Fruit fly (Drosophila melanogaster) whole organism, embryonic: ENCODE data around the gene MICAL-like.

Source experiments
- Ada2b ChIP-seq: fragments of 200-800 bp; sonication (Bioruptor generic); IDR thresholded peaks from 2 replicates; pipeline ENCODE4 v1.3.6; 2022; ENCODE audit warnings: missing biosample characterization, missing genetic modification characterization
- Antp ChIP-seq: fragments of 200-800 bp; sonication (Bioruptor generic); optimal IDR thresholded peaks from 3 replicates; lab custom pipeline; 2016; ENCODE audit warnings: missing biosample characterization, missing genetic modification characterization
- CG10209 ChIP-seq: fragments of 200-800 bp; sonication (Bioruptor generic); optimal IDR thresholded peaks from 3 replicates; lab custom pipeline; 2017; ENCODE audit warnings: missing biosample characterization, mild to moderate bottlenecking, missing genetic modification characterization, missing genetic modification reagents
- CG10979 ChIP-seq: fragments of 200-800 bp; sonication (Bioruptor generic); optimal IDR thresholded peaks from 2 replicates; lab custom pipeline; 2018; ENCODE audit warnings: missing biosample characterization, mild to moderate bottlenecking, missing genetic modification characterization, moderate library complexity
- CG14860 ChIP-seq: fragments of 200-800 bp; sonication (Bioruptor generic); IDR thresholded peaks from 3 replicates; pipeline ENCODE4 v1.3.6; 2022; ENCODE audit warnings: missing biosample characterization, missing genetic modification characterization; ENCODE audit not compliant: partially characterized antibody
- CG15479 ChIP-seq: fragments of 200-800 bp; sonication (Bioruptor generic); optimal IDR thresholded peaks from 3 replicates; lab custom pipeline; 2019; ENCODE audit warnings: missing biosample characterization, mild to moderate bottlenecking, missing genetic modification characterization, moderate library complexity
- CG1792 ChIP-seq: fragments of 200-800 bp; sonication (Bioruptor generic); optimal IDR thresholded peaks from 2 replicates; lab custom pipeline; 2016; ENCODE audit warnings: missing biosample characterization, missing genetic modification characterization
- CG18764 ChIP-seq: fragments of 200-800 bp; sonication (Bioruptor generic); optimal IDR thresholded peaks from 3 replicates; lab custom pipeline; 2016; ENCODE audit warnings: missing biosample characterization, missing genetic modification characterization
- CG2116 ChIP-seq: fragments of 200-800 bp; sonication (Bioruptor generic); optimal IDR thresholded peaks from 3 replicates; lab custom pipeline; 2018; ENCODE audit warnings: missing biosample characterization, mild to moderate bottlenecking, missing genetic modification characterization
- CG2120 ChIP-seq: fragments of 200-800 bp; sonication (Bioruptor generic); optimal IDR thresholded peaks from 3 replicates; lab custom pipeline; 2016; ENCODE audit warnings: missing biosample characterization, missing genetic modification characterization
- CG33213 ChIP-seq: fragments of 200-800 bp; sonication (Bioruptor generic); optimal IDR thresholded peaks from 3 replicates; lab custom pipeline; 2016; ENCODE audit warnings: missing biosample characterization, missing genetic modification characterization
- CG4282 ChIP-seq: fragments of 200-800 bp; sonication (Bioruptor generic); optimal IDR thresholded peaks from 2 replicates; lab custom pipeline; 2016; ENCODE audit warnings: missing biosample characterization, missing genetic modification characterization
- CG4707 ChIP-seq: fragments of 200-800 bp; sonication (Bioruptor generic); optimal IDR thresholded peaks from 2 replicates; lab custom pipeline; 2018; ENCODE audit warnings: missing biosample characterization, mild to moderate bottlenecking, missing genetic modification characterization, moderate library complexity
- CG4730 ChIP-seq: fragments of 200-800 bp; sonication (Bioruptor generic); IDR thresholded peaks from 2 replicates; pipeline ENCODE4 v1.3.6; 2022; ENCODE audit warnings: missing biosample characterization, missing genetic modification characterization
- CG6254 ChIP-seq: fragments of 200-800 bp; sonication (Bioruptor generic); optimal IDR thresholded peaks from 3 replicates; lab custom pipeline; 2017; ENCODE audit warnings: mild to moderate bottlenecking, missing biosample characterization, missing genetic modification reagents, missing genetic modification characterization
- CG6683 ChIP-seq: fragments of 200-800 bp; sonication (Bioruptor generic); optimal IDR thresholded peaks from 2 replicates; lab custom pipeline; 2017; ENCODE audit warnings: missing biosample characterization, mild to moderate bottlenecking, missing genetic modification characterization, missing genetic modification reagents
- CG6854 ChIP-seq: fragments of 200-800 bp; sonication (Bioruptor generic); optimal IDR thresholded peaks from 3 replicates; lab custom pipeline; 2017; ENCODE audit warnings: missing biosample characterization, mild to moderate bottlenecking, missing genetic modification characterization
- CG8290 ChIP-seq, 3 experiments: fragments of 200-800 bp; sonication (Bioruptor generic); optimal IDR thresholded peaks; 2 replicates each; lab custom pipeline; 2016 to 2019; ENCODE audit warnings: missing biosample characterization in 3 of 3, missing genetic modification characterization in 3 of 3, mild to moderate bottlenecking in 2 of 3, moderate library complexity in 1 of 3
- CG8388 ChIP-seq: fragments of 200-800 bp; sonication (Bioruptor generic); optimal IDR thresholded peaks from 2 replicates; lab custom pipeline; 2019; ENCODE audit warnings: missing biosample characterization, mild to moderate bottlenecking, missing genetic modification characterization, moderate library complexity
- CG9817 ChIP-seq: fragments of 200-800 bp; sonication (Bioruptor generic); optimal IDR thresholded peaks from 2 replicates; lab custom pipeline; 2018; ENCODE audit warnings: missing biosample characterization, mild to moderate bottlenecking, missing genetic modification characterization, moderate library complexity
- CHES-1-like ChIP-seq: fragments of 200-800 bp; sonication (Bioruptor generic); optimal IDR thresholded peaks from 2 replicates; lab custom pipeline; 2016; ENCODE audit warnings: missing biosample characterization, missing genetic modification characterization
- Chrac-16 ChIP-seq: fragments of 200-800 bp; sonication (Bioruptor generic); optimal IDR thresholded peaks from 3 replicates; lab custom pipeline; 2016; ENCODE audit warnings: missing biosample characterization, missing genetic modification characterization
- D19A ChIP-seq: fragments of 200-800 bp; optimal IDR thresholded peaks from 3 replicates; lab custom pipeline; 2019; ENCODE audit warnings: missing biosample characterization, mild to moderate bottlenecking, missing genetic modification characterization, moderate library complexity
- Deaf1 ChIP-seq: fragments of 200-800 bp; optimal IDR thresholded peaks from 3 replicates; lab custom pipeline; 2019; ENCODE audit warnings: missing biosample characterization, mild to moderate bottlenecking, missing genetic modification characterization, moderate library complexity
- Ets65A ChIP-seq: fragments of 200-800 bp; sonication (Bioruptor generic); peaks from one replicate; lab custom pipeline; 2016; ENCODE audit warnings: missing biosample characterization, missing genetic modification characterization
- Ets97D ChIP-seq: fragments of 200-800 bp; sonication (Bioruptor generic); optimal IDR thresholded peaks from 3 replicates; lab custom pipeline; 2016; ENCODE audit warnings: missing biosample characterization, missing genetic modification characterization
- HHEX ChIP-seq: fragments of 200-800 bp; sonication (Bioruptor generic); optimal IDR thresholded peaks from 3 replicates; lab custom pipeline; 2017; ENCODE audit warnings: missing biosample characterization, mild to moderate bottlenecking, missing genetic modification characterization, missing genetic modification reagents
- HLH54F ChIP-seq: fragments of 200-800 bp; sonication (Bioruptor generic); optimal IDR thresholded peaks from 3 replicates; lab custom pipeline; 2016; ENCODE audit warnings: missing biosample characterization, missing genetic modification characterization
- HmgD ChIP-seq: fragments of 200-800 bp; sonication (Bioruptor generic); optimal IDR thresholded peaks from 3 replicates; lab custom pipeline; 2016; ENCODE audit warnings: missing biosample characterization, missing genetic modification characterization
- Kr ChIP-seq: fragments of 200-800 bp; sonication (Bioruptor generic); optimal IDR thresholded peaks from 2 replicates; lab custom pipeline; 2017; ENCODE audit warnings: missing biosample characterization, mild to moderate bottlenecking, missing genetic modification characterization
- Pdp1 ChIP-seq, 2 experiments: fragments of 200-800 bp; sonication (Bioruptor generic); optimal IDR thresholded peaks; 3 replicates each; lab custom pipeline; 2016; ENCODE audit warnings: missing biosample characterization in 2 of 2, missing genetic modification characterization in 2 of 2, mild to moderate bottlenecking in 1 of 2, moderate library complexity in 1 of 2
- Rx ChIP-seq: fragments of 200-800 bp; sonication (Bioruptor generic); IDR thresholded peaks from 2 replicates; pipeline ENCODE4 v1.3.6; 2022; ENCODE audit warnings: missing biosample characterization, missing genetic modification characterization
- ab ChIP-seq: fragments of 200-800 bp; sonication (Bioruptor generic); optimal IDR thresholded peaks from 2 replicates; lab custom pipeline; 2016; ENCODE audit warnings: missing biosample characterization, missing genetic modification characterization
- az2 ChIP-seq: fragments of 200-800 bp; sonication (Bioruptor generic); optimal IDR thresholded peaks from 3 replicates; lab custom pipeline; 2016; ENCODE audit warnings: missing biosample characterization, missing genetic modification characterization
- cas ChIP-seq: fragments of 200-800 bp; sonication (Bioruptor generic); IDR thresholded peaks from 2 replicates; pipeline ENCODE4 v1.3.6; 2022; ENCODE audit warnings: missing biosample characterization, missing genetic modification characterization
- cg ChIP-seq: fragments of 200-800 bp; sonication (Bioruptor generic); optimal IDR thresholded peaks from 3 replicates; lab custom pipeline; 2019; ENCODE audit warnings: missing biosample characterization, mild to moderate bottlenecking, missing genetic modification characterization, moderate library complexity
- fru ChIP-seq: fragments of >200 bp; optimal IDR thresholded peaks from 2 replicates; lab custom pipeline; 2017
- hth ChIP-seq: fragments of >200 bp; optimal IDR thresholded peaks from 2 replicates; lab custom pipeline; 2017; ENCODE audit warnings: inconsistent platforms
- lmd ChIP-seq: fragments of 200-800 bp; sonication (Bioruptor generic); IDR thresholded peaks from 2 replicates; pipeline ENCODE4 v1.3.6; 2022; ENCODE audit warnings: missing biosample characterization, missing genetic modification characterization
- lov ChIP-seq, 2 experiments: fragments of 200-800 bp in 1 of 2; fragments of >200 bp in 1 of 2; sonication (Bioruptor generic) in 1 of 2; IDR thresholded peaks in 1 of 2; optimal IDR thresholded peaks in 1 of 2; 2 replicates in 1 of 2; 3 replicates in 1 of 2; pipeline versions ENCODE4 v1.3.6 to Lab custom; 2017 to 2022; ENCODE audit warnings: missing biosample characterization in 1 of 2, missing genetic modification characterization in 1 of 2
- psq ChIP-seq: fragments of 200-800 bp; sonication (Bioruptor generic); optimal IDR thresholded peaks from 2 replicates; lab custom pipeline; 2017; ENCODE audit warnings: missing biosample characterization, missing genetic modification characterization
- sens ChIP-seq: fragments of 200-800 bp; sonication (Bioruptor generic); peaks from one replicate; lab custom pipeline; 2016; ENCODE audit warnings: missing biosample characterization, missing genetic modification characterization
- sima ChIP-seq: fragments of 200-800 bp; sonication (Bioruptor generic); optimal IDR thresholded peaks from 2 replicates; lab custom pipeline; 2016; ENCODE audit warnings: missing biosample characterization, missing genetic modification characterization
- sr ChIP-seq: fragments of 200-800 bp; sonication (Bioruptor generic); IDR thresholded peaks from 3 replicates; pipeline ENCODE4 v1.3.6; 2022; ENCODE audit warnings: missing biosample characterization, missing genetic modification characterization
- sug ChIP-seq: fragments of 200-800 bp; optimal IDR thresholded peaks from 2 replicates; lab custom pipeline; 2019; ENCODE audit warnings: missing biosample characterization, mild to moderate bottlenecking, missing genetic modification characterization, moderate library complexity
- tll ChIP-seq, 2 experiments: fragments of 200-800 bp in 1 of 2; fragments of >200 bp in 1 of 2; sonication (Bioruptor generic) in 1 of 2; optimal IDR thresholded peaks; 2 replicates each; lab custom pipeline; 2017 to 2019; ENCODE audit warnings: missing biosample characterization in 2 of 2, missing genetic modification characterization in 2 of 2, mild to moderate bottlenecking in 1 of 2, moderate library complexity in 1 of 2
- vnd ChIP-seq: fragments of 200-800 bp; sonication (Bioruptor generic); IDR thresholded peaks from 3 replicates; pipeline ENCODE4 v1.3.6; 2022; ENCODE audit warnings: missing biosample characterization, missing genetic modification characterization; ENCODE audit not compliant: partially characterized antibody
- yki ChIP-seq: fragments of >200 bp; optimal IDR thresholded peaks from 3 replicates; lab custom pipeline; 2018
- zen2 ChIP-seq: fragments of 200-800 bp; sonication (Bioruptor generic); IDR thresholded peaks from 3 replicates; pipeline ENCODE4 v1.3.6; 2022; ENCODE audit warnings: missing biosample characterization, missing genetic modification characterization; ENCODE audit not compliant: partially characterized antibody

MICAL-like gene

dm6 chr3L:13015823-13016465 lies 812 bp upstream of the MICAL-like start, which contains the start of gene CG11267 (continued):
- peak; percentile 71 for TF ChIP-seq CG6254
- no peak for TF ChIP-seq Kr (GFP tag; lab: Kevin White, UChicago)
- TF ChIP-seq sug = peak; percentile 91
- TF ChIP-seq CG4707 (GFP tag; lab: Kevin White, UChicago) = no peak
- no peak for TF ChIP-seq fru
- TF ChIP-seq Antp (GFP tag; lab: Kevin White, UChicago) = peak; percentile 69
- TF ChIP-seq Pdp1 (GFP tag; optimal IDR thresholded peaks at IDR 0.05; lab: Kevin White, UChicago) = peak; percentile 77 to 99
- TF ChIP-seq CG9817 = peak; percentile 82
- peak; percentile 66 for TF ChIP-seq sr (GFP tag; lab: Robert Waterston, UW)
- peak; percentile 91 for TF ChIP-seq Rx (GFP tag; lab: Robert Waterston, UW)
- no peak for TF ChIP-seq hth (lab: Kevin White, UChicago)
- TF ChIP-seq CG8290 (GFP tag; optimal IDR thresholded peaks at IDR 0.05; lab: Kevin White, UChicago) = no peak
- TF ChIP-seq CG8290 (tag; optimal IDR thresholded peaks at IDR 0.05; lab: Kevin White, UChicago) = peak; percentile 5 to 94
- TF ChIP-seq yki (lab: Kevin White, UChicago) = no peak
- TF ChIP-seq HLH54F (GFP tag; lab: Kevin White, UChicago) = peak; percentile 65
- peak; percentile 77; the same call in 1 of the 2 replicates for TF ChIP-seq cas
- peak; percentile 62 for TF ChIP-seq Chrac-16
- no peak for TF ChIP-seq lov (optimal IDR thresholded peaks at IDR 0.05; lab: Kevin White, UChicago)
- peak; percentile 83; the same call in 2 of the 3 replicates for TF ChIP-seq lov (GFP tag; IDR thresholded peaks at IDR 0.05; lab: Robert Waterston, UW)
- no peak for TF ChIP-seq vnd (GFP tag; lab: Robert Waterston, UW)
- TF ChIP-seq CG6683 (GFP tag; lab: Kevin White, UChicago) = peak; percentile 65
- peak; percentile 98 for TF ChIP-seq Ets65A
- TF ChIP-seq CG6854 (GFP tag; lab: Kevin White, UChicago) = peak; percentile 77
- peak; percentile 78 for TF ChIP-seq D19A (tag; lab: Kevin White, UChicago)
- TF ChIP-seq lmd (GFP tag; lab: Robert Waterston, UW) = peak; percentile 85
- TF ChIP-seq CG33213 (GFP tag; lab: Kevin White, UChicago) = peak; percentile 75
- peak; percentile 76 for TF ChIP-seq HmgD (GFP tag; lab: Kevin White, UChicago)
- peak; percentile 1 for TF ChIP-seq psq
- TF ChIP-seq CG4282 (GFP tag; lab: Kevin White, UChicago) = peak; percentile 60
- peak; percentile 67 for TF ChIP-seq az2 (GFP tag; lab: Kevin White, UChicago)
- no peak for TF ChIP-seq CG14860 (GFP tag; lab: Robert Waterston, UW)
- peak; percentile 17 for TF ChIP-seq sima
- TF ChIP-seq Ada2b (GFP tag; lab: Robert Waterston, UW) = peak; percentile 94
- peak; percentile 53; the same call in 1 of the 3 replicates for TF ChIP-seq zen2 (GFP tag; lab: Robert Waterston, UW)
- TF ChIP-seq CG15479 (GFP tag; lab: Kevin White, UChicago) = no peak
- TF ChIP-seq CG4730 = peak; percentile 84
- peak; percentile 87 for TF ChIP-seq HHEX
- TF ChIP-seq CG10209 (GFP tag; lab: Kevin White, UChicago) = peak; percentile 75
- TF ChIP-seq CG2116 (GFP tag; lab: Kevin White, UChicago) = peak; percentile 49
- TF ChIP-seq CG1792 (GFP tag; lab: Kevin White, UChicago) = peak; percentile 74
- peak; percentile 86 for TF ChIP-seq CG2120 (GFP tag; lab: Kevin White, UChicago)
- peak; percentile 80 for TF ChIP-seq CG8388
- peak; percentile 73 for TF ChIP-seq CHES-1-like (GFP tag; lab: Kevin White, UChicago)
- peak; percentile 93 for TF ChIP-seq sens
- peak; percentile 77 for TF ChIP-seq CG18764
- TF ChIP-seq CG10979 (tag; lab: Kevin White, UChicago) = peak; percentile 81
- TF ChIP-seq Deaf1 (tag; lab: Kevin White, UChicago) = peak; percentile 55
- peak; percentile 70 for TF ChIP-seq Ets97D (GFP tag; lab: Kevin White, UChicago)
- no peak for TF ChIP-seq tll (GFP tag; optimal IDR thresholded peaks at IDR 0.05; lab: Kevin White, UChicago)
- peak; percentile 72 for TF ChIP-seq ab
- TF ChIP-seq cg = no peak
